Worm (Caenorhabditis elegans) whole organism, L4 larva: ENCODE measurements around the gene F35H8.2.
A peak's percentile ranks its signal among the peaks of the same experiment; 100 is the strongest.

Source experiments
- T20F7.1 ChIP-seq: fragments of 200-800 bp; sonication (Bioruptor generic); optimal IDR thresholded peaks from 2 replicates; lab custom pipeline; 2018; ENCODE audit warnings: mild to moderate bottlenecking, missing genetic modification characterization, missing compliant biosample characterization
- Y105C5A.15 ChIP-seq: fragments of 200-800 bp; sonication (Bioruptor generic); IDR thresholded peaks from 2 replicates; pipeline ENCODE4 v1.3.6; 2022; ENCODE audit warnings: missing genetic modification characterization, missing compliant biosample characterization
- ZK337.2 ChIP-seq: fragments of 200-800 bp; sonication (Bioruptor generic); IDR thresholded peaks from 2 replicates; pipeline ENCODE4 v1.3.6; 2022; ENCODE audit warnings: missing genetic modification reagents, missing genetic modification characterization, missing compliant biosample characterization
- aha-1 ChIP-seq: fragments of 150-350 bp; peaks from one replicate; lab custom pipeline; 2014; ENCODE audit warnings: missing biosample characterization, missing genetic modification characterization
- aly-2 ChIP-seq: sonication (generic microtip); optimal IDR thresholded peaks from 2 replicates; lab custom pipeline; 2018; ENCODE audit warnings: missing biosample characterization, missing genetic modification characterization
- ceh-20 ChIP-seq: fragments of 200-800 bp; sonication (Bioruptor generic); IDR thresholded peaks from 2 replicates; pipeline ENCODE4 v1.3.6; 2022; ENCODE audit warnings: missing genetic modification reagents, missing genetic modification characterization, missing compliant biosample characterization
- ceh-28 ChIP-seq: fragments of 150-350 bp; optimal IDR thresholded peaks from 2 replicates; lab custom pipeline; 2014; ENCODE audit warnings: missing biosample characterization, missing genetic modification reagents, missing genetic modification characterization
- ceh-44 ChIP-seq: fragments of 200-800 bp; sonication (Bioruptor generic); IDR thresholded peaks from 2 replicates; pipeline ENCODE4 v1.3.6; 2022; ENCODE audit warnings: missing genetic modification reagents, missing genetic modification characterization, missing compliant biosample characterization
- ceh-82 ChIP-seq: sonication (generic microtip); optimal IDR thresholded peaks from 2 replicates; lab custom pipeline; 2017; ENCODE audit warnings: missing biosample characterization, missing genetic modification characterization
- ctbp-1 ChIP-seq: fragments of 200-800 bp; sonication (Bioruptor generic); IDR thresholded peaks from 2 replicates; pipeline ENCODE4 v1.3.6; 2022; ENCODE audit warnings: missing genetic modification reagents, missing genetic modification characterization, missing compliant biosample characterization
- daf-16 ChIP-seq, 3 experiments: sonication (generic microtip); optimal IDR thresholded peaks; 2 replicates each; lab custom pipeline; 2016 to 2017; ENCODE audit warnings: missing genetic modification characterization in 3 of 3, missing genetic modification reagents in 3 of 3, mild to moderate bottlenecking in 2 of 3, missing compliant biosample characterization in 2 of 3, missing biosample characterization in 1 of 3, moderate library complexity in 1 of 3
- daf-8 ChIP-seq: fragments of 200-800 bp; sonication (Bioruptor generic); IDR thresholded peaks from 2 replicates; pipeline ENCODE4 v1.3.6; 2022; ENCODE audit warnings: missing genetic modification characterization, missing compliant biosample characterization
- dmd-6 ChIP-seq: fragments of 200-800 bp; sonication (Bioruptor generic); IDR thresholded peaks from 2 replicates; pipeline ENCODE4 v1.3.6; 2022; ENCODE audit warnings: missing genetic modification reagents, missing genetic modification characterization, missing compliant biosample characterization
- dmd-8 ChIP-seq: fragments of 200-800 bp; sonication (Bioruptor generic); IDR thresholded peaks from 2 replicates; pipeline ENCODE4 v1.3.6; 2022; ENCODE audit warnings: missing genetic modification characterization, missing compliant biosample characterization
- dpl-1 ChIP-seq: fragments of 150-350 bp; optimal IDR thresholded peaks from 2 replicates; lab custom pipeline; 2014; ENCODE audit warnings: missing biosample characterization, missing genetic modification reagents, missing genetic modification characterization
- duxl-1 ChIP-seq: sonication (generic microtip); optimal IDR thresholded peaks from 2 replicates; lab custom pipeline; 2016; ENCODE audit warnings: mild to moderate bottlenecking, missing genetic modification characterization, moderate library complexity, missing compliant biosample characterization; ENCODE audit not compliant: poor library complexity
- dve-1 ChIP-seq: sonication (generic microtip); optimal IDR thresholded peaks from 2 replicates; lab custom pipeline; 2017; ENCODE audit warnings: antibody characterized with exemption, mild to moderate bottlenecking, missing genetic modification characterization, missing compliant biosample characterization; ENCODE audit not compliant: insufficient read depth
- egl-43 ChIP-seq: fragments of 200-800 bp; sonication (Bioruptor generic); IDR thresholded peaks from 2 replicates; pipeline ENCODE4 v1.3.6; 2022; ENCODE audit warnings: missing genetic modification reagents, missing genetic modification characterization, missing compliant biosample characterization
- hif-1 ChIP-seq, 2 experiments: sonication (generic microtip); optimal IDR thresholded peaks; 2 replicates each; lab custom pipeline; 2016 to 2017; ENCODE audit warnings: missing compliant biosample characterization in 2 of 2, missing genetic modification characterization in 2 of 2, missing genetic modification reagents in 2 of 2, missing genotype in 2 of 2, mild to moderate bottlenecking in 1 of 2
- hlh-11 ChIP-seq: fragments of 200-800 bp; sonication (Bioruptor generic); optimal IDR thresholded peaks from 2 replicates; lab custom pipeline; 2018; ENCODE audit warnings: mild to moderate bottlenecking, missing genetic modification characterization, missing compliant biosample characterization
- hmg-1.1 ChIP-seq: fragments of 200-800 bp; sonication (Bioruptor generic); IDR thresholded peaks from 2 replicates; pipeline ENCODE4 v1.3.6; 2022; ENCODE audit warnings: missing genetic modification reagents, missing genetic modification characterization, missing compliant biosample characterization
- lim-7 ChIP-seq: fragments of 200-800 bp; sonication (Bioruptor generic); IDR thresholded peaks from 2 replicates; pipeline ENCODE4 v1.3.6; 2022; ENCODE audit warnings: missing genetic modification characterization, missing compliant biosample characterization
- lin-1 ChIP-seq: fragments of 200-800 bp; sonication (Bioruptor generic); IDR thresholded peaks from 2 replicates; pipeline ENCODE4 v1.3.6; 2022; ENCODE audit warnings: missing genetic modification reagents, missing genetic modification characterization, missing compliant biosample characterization
- lin-13 ChIP-seq: fragments of 150-350 bp; optimal IDR thresholded peaks from 2 replicates; lab custom pipeline; 2014; ENCODE audit warnings: missing biosample characterization, missing genetic modification reagents, missing genetic modification characterization
- lin-29 ChIP-seq: fragments of 200-800 bp; sonication (Bioruptor generic); IDR thresholded peaks from 2 replicates; pipeline ENCODE4 v1.3.6; 2022; ENCODE audit warnings: missing genetic modification reagents, missing genetic modification characterization, missing compliant biosample characterization
- lir-3 ChIP-seq: sonication (generic microtip); optimal IDR thresholded peaks from 2 replicates; lab custom pipeline; 2016; ENCODE audit warnings: mild to moderate bottlenecking, missing genetic modification characterization, missing compliant biosample characterization
- lsy-2 ChIP-seq, 2 experiments: fragments of 150-350 bp in 1 of 2; sonication (generic microtip) in 1 of 2; optimal IDR thresholded peaks; 2 replicates each; lab custom pipeline; 2014 to 2017; ENCODE audit warnings: missing biosample characterization in 2 of 2, missing genetic modification characterization in 2 of 2
- madf-5 ChIP-seq, 2 experiments: fragments of 200-800 bp; sonication (Bioruptor generic); IDR thresholded peaks; 2 replicates each; pipeline ENCODE4 v1.3.6; 2022; ENCODE audit warnings: missing compliant biosample characterization in 2 of 2, missing genetic modification characterization in 2 of 2
- madf-9 ChIP-seq: fragments of 200-800 bp; sonication (Bioruptor generic); conservative IDR thresholded peaks from 2 replicates; pipeline ENCODE4 v1.3.6; 2022; ENCODE audit warnings: missing genetic modification reagents, missing genetic modification characterization, missing compliant biosample characterization
- mdl-1 ChIP-seq, 2 experiments: fragments of 150-350 bp in 1 of 2; sonication (generic microtip) in 1 of 2; optimal IDR thresholded peaks; 2 replicates each; lab custom pipeline; 2014 to 2017; ENCODE audit warnings: missing biosample characterization in 2 of 2, missing genetic modification characterization in 2 of 2
- mep-1 ChIP-seq: fragments of 150-350 bp; sonication (generic microtip); optimal IDR thresholded peaks from 3 replicates; lab custom pipeline; 2014; ENCODE audit warnings: missing biosample characterization, missing genetic modification characterization
- nhr-10 ChIP-seq: fragments of 150-350 bp; optimal IDR thresholded peaks from 2 replicates; lab custom pipeline; 2014; ENCODE audit warnings: missing biosample characterization, missing genetic modification characterization
- nhr-102 ChIP-seq: sonication (generic microtip); optimal IDR thresholded peaks from 2 replicates; lab custom pipeline; 2016; ENCODE audit warnings: mild to moderate bottlenecking, missing genetic modification characterization, moderate library complexity, missing compliant biosample characterization
- nhr-111 ChIP-seq: fragments of 200-800 bp; sonication (Bioruptor generic); optimal IDR thresholded peaks from 2 replicates; lab custom pipeline; 2018; ENCODE audit warnings: mild to moderate bottlenecking, missing genetic modification characterization, missing compliant biosample characterization
- nhr-41 ChIP-seq: fragments of 200-800 bp; sonication (Bioruptor generic); IDR thresholded peaks from 2 replicates; pipeline ENCODE4 v1.3.6; 2022; ENCODE audit warnings: missing genetic modification reagents, missing genetic modification characterization, missing compliant biosample characterization
- nhr-48 ChIP-seq: sonication (generic microtip); optimal IDR thresholded peaks from 2 replicates; lab custom pipeline; 2016; ENCODE audit warnings: mild to moderate bottlenecking, missing genetic modification characterization, missing compliant biosample characterization
- nhr-6 ChIP-seq: fragments of 150-350 bp; optimal IDR thresholded peaks from 2 replicates; lab custom pipeline; 2014; ENCODE audit warnings: missing biosample characterization, missing genetic modification characterization
- pha-4 ChIP-seq, 2 experiments: fragments of 150-350 bp in 1 of 2; fragments of 200-800 bp in 1 of 2; sonication (Bioruptor generic) in 1 of 2; IDR thresholded peaks in 1 of 2; optimal IDR thresholded peaks in 1 of 2; 2 replicates each; pipeline versions ENCODE4 v1.3.6 to Lab custom; 2014 to 2022; ENCODE audit warnings: missing genetic modification characterization in 2 of 2, missing genetic modification reagents in 2 of 2, missing biosample characterization in 1 of 2, missing compliant biosample characterization in 1 of 2
- rbr-2 ChIP-seq: sonication (generic microtip); optimal IDR thresholded peaks from 2 replicates; lab custom pipeline; 2016; ENCODE audit warnings: missing genotype, missing genetic modification characterization, missing compliant biosample characterization
- saeg-2 ChIP-seq: fragments of 200-800 bp; sonication (Bioruptor generic); IDR thresholded peaks from 2 replicates; pipeline ENCODE4 v1.3.6; 2022; ENCODE audit warnings: missing genetic modification reagents, missing genetic modification characterization, missing compliant biosample characterization
- set-16 ChIP-seq: fragments of 200-800 bp; sonication (Bioruptor generic); IDR thresholded peaks from 2 replicates; pipeline ENCODE4 v1.3.6; 2022; ENCODE audit warnings: missing genetic modification reagents, missing genetic modification characterization, missing compliant biosample characterization
- spr-1 ChIP-seq: sonication (generic microtip); optimal IDR thresholded peaks from 2 replicates; lab custom pipeline; 2016; ENCODE audit warnings: mild to moderate bottlenecking, missing genetic modification characterization, missing compliant biosample characterization
- tag-97 ChIP-seq: fragments of 200-800 bp; sonication (Bioruptor generic); IDR thresholded peaks from 2 replicates; pipeline ENCODE4 v1.3.6; 2022; ENCODE audit warnings: missing genetic modification characterization, missing compliant biosample characterization
- zag-1 ChIP-seq: fragments of 150-350 bp; optimal IDR thresholded peaks from 2 replicates; lab custom pipeline; 2014; ENCODE audit warnings: missing biosample characterization, missing genetic modification characterization
- zip-2 ChIP-seq: fragments of 150-350 bp; optimal IDR thresholded peaks from 2 replicates; lab custom pipeline; 2014; ENCODE audit warnings: missing biosample characterization, missing genetic modification characterization

Gene F35H8.2

DNA sequence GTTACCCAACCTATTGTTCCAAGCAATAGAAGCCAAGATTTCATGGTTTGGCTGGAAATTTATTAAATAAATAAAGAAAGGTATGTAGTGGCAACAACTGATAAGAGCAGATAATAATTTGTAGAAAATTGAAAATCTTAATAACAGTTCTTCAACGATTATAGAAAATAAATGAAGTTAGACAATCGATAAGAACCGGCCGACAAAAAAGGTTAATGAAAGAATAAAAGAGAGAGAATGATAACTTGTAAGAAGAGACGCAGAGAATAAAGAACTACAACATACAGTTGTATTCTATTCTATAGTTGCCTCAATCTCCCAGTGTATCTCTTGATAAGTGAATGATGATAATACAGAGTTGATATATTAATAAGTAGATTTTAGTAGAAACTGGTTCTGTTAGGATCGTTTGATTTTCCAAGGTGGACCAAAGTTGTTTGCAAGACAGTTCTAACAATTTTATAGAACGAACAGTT lies 31.5 kb downstream of the F35H8.2 start, which contains the start of gene ugt-58 (continued):
- no peak for TF ChIP-seq nhr-41 (GFP tag; lab: Robert Waterston, UW)
- no peak for TF ChIP-seq lim-7
- TF ChIP-seq ceh-82 (tag; lab: Kevin White, UChicago) = no peak
- TF ChIP-seq ceh-44 (GFP tag; lab: Robert Waterston, UW) = no peak
- peak; percentile 66 for TF ChIP-seq dve-1
- TF ChIP-seq mdl-1 (tag; optimal IDR thresholded peaks at IDR 0.05; lab: Kevin White, UChicago) = no peak
- no peak for TF ChIP-seq lsy-2 (tag; optimal IDR thresholded peaks at IDR 0.05; lab: Kevin White, UChicago)
- no peak for TF ChIP-seq madf-5 (GFP tag; IDR thresholded peaks at IDR 0.05; lab: Robert Waterston, UW)
- TF ChIP-seq daf-8 (GFP tag; lab: Robert Waterston, UW) = no peak
- no peak for TF ChIP-seq mep-1 (tag; lab: Kevin White, UChicago)
- TF ChIP-seq nhr-10 (tag; lab: Kevin White, UChicago) = peak; percentile 8
- TF ChIP-seq daf-16 (GFP tag; optimal IDR thresholded peaks at IDR 0.05; lab: Kevin White, UChicago) = no peak
- peak; percentile 60 for TF ChIP-seq daf-16 (tag; optimal IDR thresholded peaks at IDR 0.05; lab: Kevin White, UChicago)
- no peak for TF ChIP-seq saeg-2 (GFP tag; lab: Robert Waterston, UW)
- peak; percentile 35 for TF ChIP-seq hlh-11 (tag; lab: Kevin White, UChicago)
- TF ChIP-seq, all 104 proteins: peak for 6

DNA sequence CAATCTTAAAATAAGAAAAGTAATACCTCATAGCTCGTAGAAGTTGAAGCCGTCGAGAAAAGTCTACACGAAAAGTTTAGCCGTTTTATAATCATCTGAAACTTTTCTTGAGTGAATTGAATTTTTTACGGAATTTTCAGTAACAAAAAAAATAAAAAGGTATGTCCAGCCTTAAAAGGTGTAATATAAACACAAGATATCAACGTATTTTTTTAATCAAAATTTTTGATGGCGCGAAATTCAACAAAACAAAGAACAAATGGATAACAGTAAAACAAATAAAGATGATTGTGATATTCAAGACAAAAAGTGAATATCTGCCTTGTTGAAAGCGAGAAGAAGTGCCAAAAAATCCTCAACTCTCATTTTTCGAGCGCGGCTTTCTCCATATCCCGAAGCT lies 34.4 kb downstream of the F35H8.2 start, which contains the start of gene eral-1:
TSS of gene eral-1 (minus strand) at position 101 of the 400 bp plus-strand sequence.
- TF ChIP-seq egl-43 (GFP tag; lab: Robert Waterston, UW) (no peak), lin-29 (GFP tag; lab: Robert Waterston, UW) (no peak), lin-13 (GFP tag; lab: Kevin White, UChicago) (no peak), dmd-8 (GFP tag; lab: Robert Waterston, UW) (no peak), nhr-10 (tag; lab: Kevin White, UChicago) (no peak), Y105C5A.15 (GFP tag; lab: Robert Waterston, UW) (no peak), lin-1 (GFP tag; lab: Robert Waterston, UW) (no peak), aha-1 (tag; lab: Kevin White, UChicago) (no peak), duxl-1 (no peak), lsy-2 (tag; optimal IDR thresholded peaks at IDR 0.05; lab: Kevin White, UChicago) (no peak), lir-3 (tag; lab: Kevin White, UChicago) (no peak), zip-2 (no peak)

DNA sequence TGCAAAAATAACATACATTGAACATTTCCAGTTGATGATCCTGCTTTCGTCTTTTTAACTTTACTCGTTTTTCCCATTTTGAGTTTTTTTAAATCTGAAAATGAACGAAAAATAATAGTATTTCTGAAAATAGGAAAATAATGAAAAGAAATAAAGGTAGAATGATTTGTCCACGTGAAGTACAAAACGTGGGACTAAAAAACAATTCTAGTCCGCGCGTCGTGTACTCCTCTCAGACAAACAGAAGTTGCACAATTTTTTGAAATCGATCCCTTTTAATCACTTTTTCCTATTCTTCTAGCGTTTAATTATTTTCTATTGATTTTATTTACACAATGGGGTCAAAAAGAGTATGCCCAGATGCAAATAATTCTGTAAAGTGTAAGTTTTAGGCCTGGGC lies 35.8 kb downstream of the F35H8.2 start, which contains the start of the genes E02H1.1 and tag-124:
TSS of gene E02H1.1 (minus strand) at position 94 of the 400 bp plus-strand sequence.
TSS of gene tag-124 (plus strand) at position 222 of the 400 bp plus-strand sequence.
- no peak for TF ChIP-seq ceh-28 (tag; lab: Kevin White, UChicago)
- TF ChIP-seq ceh-20 = peak; percentile 49; the same call in 1 of the 2 replicates
- peak; percentile 79 for TF ChIP-seq dpl-1 (GFP tag; lab: Kevin White, UChicago)
- TF ChIP-seq lin-29 (GFP tag; lab: Robert Waterston, UW) = no peak
- TF ChIP-seq ZK337.2 (GFP tag; lab: Robert Waterston, UW) = peak; percentile 83
- no peak for TF ChIP-seq zag-1 (tag; lab: Kevin White, UChicago)
- TF ChIP-seq set-16 (GFP tag; lab: Robert Waterston, UW) = no peak
- TF ChIP-seq aha-1 (tag; lab: Kevin White, UChicago) = peak; percentile 49
- TF ChIP-seq madf-9 (GFP tag; lab: Robert Waterston, UW) = peak; percentile 66
- peak; percentile 62 for TF ChIP-seq hmg-1.1 (GFP tag; lab: Robert Waterston, UW)
- no peak for TF ChIP-seq nhr-111 (GFP tag; lab: Kevin White, UChicago)
- TF ChIP-seq daf-16 (GFP tag; optimal IDR thresholded peaks at IDR 0.05; lab: Kevin White, UChicago) = peak in 1 of 2 experiments; percentile 11
- TF ChIP-seq daf-16 (tag; optimal IDR thresholded peaks at IDR 0.05; lab: Kevin White, UChicago) = peak; percentile 23
- 0 out of 2 replicates have a peak, but pooled peaks have one; percentile 51 for TF ChIP-seq tag-97 (GFP tag; lab: Robert Waterston, UW)
- TF ChIP-seq dmd-6 (GFP tag; lab: Robert Waterston, UW) = peak; percentile 73
- TF ChIP-seq hlh-11 (tag; lab: Kevin White, UChicago) = peak; percentile 33
- TF ChIP-seq egl-43 (GFP tag; lab: Robert Waterston, UW) = no peak
- no peak for TF ChIP-seq lin-13 (GFP tag; lab: Kevin White, UChicago)
- peak in 1 of 2 experiments; percentile 90 for TF ChIP-seq hif-1 (tag; optimal IDR thresholded peaks at IDR 0.05; lab: Kevin White, UChicago)
- TF ChIP-seq mep-1 (tag; lab: Kevin White, UChicago) = peak; percentile 69
- no peak for TF ChIP-seq aly-2 (tag; lab: Kevin White, UChicago)
- TF ChIP-seq spr-1 = no peak
- TF ChIP-seq ctbp-1 = 0 out of 2 replicates have a peak, but pooled peaks have one; percentile 31
- TF ChIP-seq nhr-48 (tag; lab: Kevin White, UChicago) = peak; percentile 33
- TF ChIP-seq T20F7.1 (GFP tag; lab: Kevin White, UChicago) = peak; percentile 82
- 0 out of 2 replicates have a peak, but pooled peaks have one; percentile 9 for TF ChIP-seq pha-4 (GFP tag; IDR thresholded peaks at IDR 0.05; lab: Robert Waterston, UW)
- peak; percentile 49 for TF ChIP-seq pha-4 (tag; optimal IDR thresholded peaks at IDR 0.05; lab: Kevin White, UChicago)
- TF ChIP-seq nhr-102 (tag; lab: Kevin White, UChicago) = peak; percentile 48
- TF ChIP-seq nhr-6 (tag; lab: Kevin White, UChicago) = peak; percentile 19
- TF ChIP-seq rbr-2 = peak; percentile 46
